Worm (Caenorhabditis elegans): ENCODE data around the gene acl-12.

Gene acl-12

DNA sequence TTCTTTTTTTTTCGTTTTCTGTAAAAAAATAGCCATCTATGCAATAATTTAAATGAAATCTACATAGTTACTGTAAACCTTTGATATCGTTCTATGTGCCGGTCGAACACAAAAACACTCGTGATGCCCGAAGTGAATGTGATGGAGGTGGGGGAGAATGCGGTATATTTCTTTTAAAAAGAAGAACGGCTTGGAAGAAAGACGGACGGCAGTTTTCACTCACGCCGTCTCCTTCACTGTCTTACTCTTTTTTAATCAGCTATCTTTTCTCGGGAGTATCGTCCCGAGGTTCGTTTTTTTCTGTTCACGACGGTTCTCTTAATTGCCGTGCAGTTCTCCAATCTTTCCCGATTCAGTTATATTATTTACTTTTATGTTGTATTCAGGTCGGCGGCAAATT lies 43.8 kb downstream of the acl-12 start, which contains the start of gene C10A4.10:
TSS of gene C10A4.10 (plus strand) at position 301 of the 400 bp plus-strand sequence.
- TF ChIP-seq ceh-13 (GFP tag; optimal IDR thresholded peaks at IDR 0.05) (no peak), ets-7 (tag; optimal IDR thresholded peaks at IDR 0.05) (no peak), tbx-37 (GFP tag; conservative IDR thresholded peaks at IDR 0.05) (no peak), B0310.2 (tag; optimal IDR thresholded peaks at IDR 0.05) (no peak), tra-4 (tag; optimal IDR thresholded peaks at IDR 0.05) (no peak), F13C5.2 (tag; optimal IDR thresholded peaks at IDR 0.05) (no peak), hmbx-1 (tag; optimal IDR thresholded peaks at IDR 0.05) (no peak), pes-1 (GFP tag; IDR thresholded peaks at IDR 0.05) (no peak), ama-1 (optimal IDR thresholded peaks at IDR 0.05) (no peak), hnd-1 (tag; optimal IDR thresholded peaks at IDR 0.05) (no peak)

DNA sequence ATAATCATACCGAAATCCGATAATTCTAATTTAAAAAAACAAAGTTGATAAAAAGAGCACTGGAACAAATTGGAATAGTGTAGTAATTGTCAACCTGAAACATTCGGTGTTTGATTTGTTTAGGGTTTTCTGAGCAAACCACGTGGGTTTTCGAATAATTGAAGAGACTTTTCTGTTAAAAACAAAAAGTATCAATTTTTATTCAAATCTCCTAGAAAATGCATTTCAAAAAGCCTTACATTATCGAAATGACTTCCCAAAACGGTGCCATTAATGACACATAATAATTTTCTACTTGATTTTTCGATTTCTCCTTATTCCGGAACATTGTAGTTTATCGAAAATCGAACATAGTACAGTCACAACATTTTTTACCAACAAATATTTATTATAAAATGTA lies 44.4 kb downstream of the acl-12 start, which contains the start of gene C10A4.13:
TSS of gene C10A4.13 (minus strand) at position 101 of the 400 bp plus-strand sequence.
- TF ChIP-seq hmg-4 (GFP tag; optimal IDR thresholded peaks at IDR 0.05) (no peak), ets-7 (tag; optimal IDR thresholded peaks at IDR 0.05) (no peak), ceh-36 (tag; optimal IDR thresholded peaks at IDR 0.05) (no peak), tbx-11 (GFP tag; IDR thresholded peaks at IDR 0.05) (no peak), aly-1 (tag; optimal IDR thresholded peaks at IDR 0.05) (no peak), ceh-13 (GFP tag; optimal IDR thresholded peaks at IDR 0.05) (no peak), sea-1 (GFP tag; conservative IDR thresholded peaks at IDR 0.05) (no peak), hmbx-1 (tag; optimal IDR thresholded peaks at IDR 0.05) (no peak), ama-1 (optimal IDR thresholded peaks at IDR 0.05) (no peak), flt-1 (GFP tag; IDR thresholded peaks at IDR 0.05) (no peak), tbx-37 (GFP tag; conservative IDR thresholded peaks at IDR 0.05) (no peak)

- no peak for TF ChIP-seq sea-1 (GFP tag; conservative IDR thresholded peaks at IDR 0.05)
- TF ChIP-seq ceh-13 (GFP tag; optimal IDR thresholded peaks at IDR 0.05): no peak
Measured at ce11 chrX:7393167-7393566, 49.2 kb downstream of the acl-12 start, which contains the start of gene gad-2. TSS of gene gad-2 (plus strand) at chrX:7393467.

DNA sequence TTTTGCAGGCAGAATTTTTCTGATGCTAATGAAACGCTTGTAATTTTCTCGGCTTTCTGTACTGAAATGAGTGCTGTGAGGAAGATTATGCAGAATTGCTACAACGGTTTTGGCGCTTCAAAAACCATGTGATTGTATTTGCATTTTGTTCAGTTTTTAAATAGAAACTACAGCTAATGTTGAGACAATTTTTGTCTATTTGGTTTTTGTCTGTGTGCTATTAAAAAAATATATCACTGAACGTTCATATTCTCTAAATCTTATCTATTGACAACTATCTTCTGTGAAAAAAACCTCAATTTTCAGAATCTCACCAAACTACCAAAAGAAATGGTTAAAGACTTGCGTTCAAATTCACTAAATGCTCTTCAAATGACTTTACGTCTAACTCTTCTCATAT lies 52.1 kb downstream of the acl-12 start, which contains the start of gene C10A4.6:
TSS of gene C10A4.6 (plus strand) at position 301 of the 400 bp plus-strand sequence.
- TF ChIP-seq hmbx-1 (tag; optimal IDR thresholded peaks at IDR 0.05): no peak
- no peak for TF ChIP-seq sea-1 (GFP tag; conservative IDR thresholded peaks at IDR 0.05)
- TF ChIP-seq ceh-13 (GFP tag; optimal IDR thresholded peaks at IDR 0.05): no peak
- no peak for TF ChIP-seq tbx-11 (GFP tag; IDR thresholded peaks at IDR 0.05)
- no peak for TF ChIP-seq ceh-36 (tag; optimal IDR thresholded peaks at IDR 0.05)
- TF ChIP-seq tbx-37 (GFP tag; conservative IDR thresholded peaks at IDR 0.05): no peak
- TF ChIP-seq aly-1 (tag; optimal IDR thresholded peaks at IDR 0.05): no peak
